Worm (Caenorhabditis elegans) whole organism, L4 larva: ENCODE measurements around the gene F41B4.3.

Experiments
- F10B5.3 ChIP-seq: sonication (generic microtip); optimal IDR thresholded peaks from 2 replicates; lab custom pipeline; 2016; ENCODE audit warnings: mild to moderate bottlenecking, missing genetic modification characterization, missing compliant biosample characterization
- F26F4.8 ChIP-seq: fragments of 200-800 bp; sonication (Bioruptor generic); conservative IDR thresholded peaks from 2 replicates; pipeline ENCODE4 v1.3.6; 2022; ENCODE audit warnings: missing genetic modification characterization, missing compliant biosample characterization
- F37D6.2 ChIP-seq: sonication (generic microtip); optimal IDR thresholded peaks from 2 replicates; lab custom pipeline; 2016; ENCODE audit warnings: mild to moderate bottlenecking, missing genetic modification characterization, missing compliant biosample characterization
- T20F7.1 ChIP-seq: fragments of 200-800 bp; sonication (Bioruptor generic); optimal IDR thresholded peaks from 2 replicates; lab custom pipeline; 2018; ENCODE audit warnings: mild to moderate bottlenecking, missing genetic modification characterization, missing compliant biosample characterization
- T26A8.4 ChIP-seq: fragments of 200-800 bp; sonication (Bioruptor generic); IDR thresholded peaks from 2 replicates; pipeline ENCODE4 v1.3.6; 2022; ENCODE audit warnings: missing genetic modification characterization, missing compliant biosample characterization
- Y105C5A.15 ChIP-seq: fragments of 200-800 bp; sonication (Bioruptor generic); IDR thresholded peaks from 2 replicates; pipeline ENCODE4 v1.3.6; 2022; ENCODE audit warnings: missing genetic modification characterization, missing compliant biosample characterization
- Y48G9A.11 ChIP-seq: fragments of 200-800 bp; sonication (Bioruptor generic); IDR thresholded peaks from 2 replicates; pipeline ENCODE4 v1.3.6; 2022; ENCODE audit warnings: missing genetic modification reagents, missing genetic modification characterization, missing compliant biosample characterization
- Y75B8A.6 ChIP-seq: fragments of 200-800 bp; sonication (Bioruptor generic); IDR thresholded peaks from 2 replicates; pipeline ENCODE4 v1.3.6; 2022; ENCODE audit warnings: missing genetic modification reagents, missing genetic modification characterization, missing compliant biosample characterization
- ZK337.2 ChIP-seq: fragments of 200-800 bp; sonication (Bioruptor generic); IDR thresholded peaks from 2 replicates; pipeline ENCODE4 v1.3.6; 2022; ENCODE audit warnings: missing genetic modification reagents, missing genetic modification characterization, missing compliant biosample characterization
- arid-1 ChIP-seq: fragments of 200-800 bp; sonication (Bioruptor generic); conservative IDR thresholded peaks from 2 replicates; pipeline ENCODE4 v1.3.6; 2022; ENCODE audit warnings: missing genetic modification reagents, missing genetic modification characterization, missing compliant biosample characterization
- attf-4 ChIP-seq: sonication (generic microtip); optimal IDR thresholded peaks from 3 replicates; lab custom pipeline; 2017; ENCODE audit warnings: missing biosample characterization, missing genetic modification characterization
- ceh-44 ChIP-seq: fragments of 200-800 bp; sonication (Bioruptor generic); IDR thresholded peaks from 2 replicates; pipeline ENCODE4 v1.3.6; 2022; ENCODE audit warnings: missing genetic modification reagents, missing genetic modification characterization, missing compliant biosample characterization
- ceh-62 ChIP-seq: sonication (generic microtip); optimal IDR thresholded peaks from 2 replicates; lab custom pipeline; 2017; ENCODE audit warnings: missing biosample characterization, missing genetic modification characterization
- ctbp-1 ChIP-seq: fragments of 200-800 bp; sonication (Bioruptor generic); IDR thresholded peaks from 2 replicates; pipeline ENCODE4 v1.3.6; 2022; ENCODE audit warnings: missing genetic modification reagents, missing genetic modification characterization, missing compliant biosample characterization
- daf-16 ChIP-seq, 3 experiments: sonication (generic microtip); optimal IDR thresholded peaks; 2 replicates each; lab custom pipeline; 2016 to 2017; ENCODE audit warnings: missing genetic modification characterization in 3 of 3, missing genetic modification reagents in 3 of 3, mild to moderate bottlenecking in 2 of 3, missing compliant biosample characterization in 2 of 3, missing biosample characterization in 1 of 3, moderate library complexity in 1 of 3
- daf-19 ChIP-seq: fragments of 200-800 bp; sonication (Bioruptor generic); conservative IDR thresholded peaks from 2 replicates; pipeline ENCODE4 v1.3.6; 2022; ENCODE audit warnings: missing genetic modification characterization, missing compliant biosample characterization
- daf-8 ChIP-seq: fragments of 200-800 bp; sonication (Bioruptor generic); IDR thresholded peaks from 2 replicates; pipeline ENCODE4 v1.3.6; 2022; ENCODE audit warnings: missing genetic modification characterization, missing compliant biosample characterization
- dmd-6 ChIP-seq: fragments of 200-800 bp; sonication (Bioruptor generic); IDR thresholded peaks from 2 replicates; pipeline ENCODE4 v1.3.6; 2022; ENCODE audit warnings: missing genetic modification reagents, missing genetic modification characterization, missing compliant biosample characterization
- dpl-1 ChIP-seq: fragments of 150-350 bp; optimal IDR thresholded peaks from 2 replicates; lab custom pipeline; 2014; ENCODE audit warnings: missing biosample characterization, missing genetic modification reagents, missing genetic modification characterization
- duxl-1 ChIP-seq: sonication (generic microtip); optimal IDR thresholded peaks from 2 replicates; lab custom pipeline; 2016; ENCODE audit warnings: mild to moderate bottlenecking, missing genetic modification characterization, moderate library complexity, missing compliant biosample characterization; ENCODE audit not compliant: poor library complexity
- fkh-10 ChIP-seq: fragments of 150-350 bp; optimal IDR thresholded peaks from 2 replicates; lab custom pipeline; 2014; ENCODE audit warnings: missing biosample characterization, missing genetic modification reagents, missing genetic modification characterization
- hif-1 ChIP-seq, 2 experiments: sonication (generic microtip); optimal IDR thresholded peaks; 2 replicates each; lab custom pipeline; 2016 to 2017; ENCODE audit warnings: missing compliant biosample characterization in 2 of 2, missing genetic modification characterization in 2 of 2, missing genetic modification reagents in 2 of 2, missing genotype in 2 of 2, mild to moderate bottlenecking in 1 of 2
- hlh-11 ChIP-seq: fragments of 200-800 bp; sonication (Bioruptor generic); optimal IDR thresholded peaks from 2 replicates; lab custom pipeline; 2018; ENCODE audit warnings: mild to moderate bottlenecking, missing genetic modification characterization, missing compliant biosample characterization
- hlh-30 ChIP-seq: sonication (generic microtip); optimal IDR thresholded peaks from 2 replicates; lab custom pipeline; 2017; ENCODE audit warnings: antibody characterized with exemption, mild to moderate bottlenecking, missing genetic modification characterization, missing compliant biosample characterization; ENCODE audit not compliant: insufficient read depth
- jun-1 ChIP-seq: fragments of 150-350 bp; optimal IDR thresholded peaks from 2 replicates; lab custom pipeline; 2014; ENCODE audit warnings: missing biosample characterization, missing genetic modification reagents, missing genetic modification characterization
- lin-29 ChIP-seq: fragments of 200-800 bp; sonication (Bioruptor generic); IDR thresholded peaks from 2 replicates; pipeline ENCODE4 v1.3.6; 2022; ENCODE audit warnings: missing genetic modification reagents, missing genetic modification characterization, missing compliant biosample characterization
- lin-39 ChIP-seq: fragments of 150-350 bp; optimal IDR thresholded peaks from 2 replicates; lab custom pipeline; 2014; ENCODE audit warnings: missing biosample characterization, missing genetic modification reagents, missing genetic modification characterization
- lsy-2 ChIP-seq, 2 experiments: fragments of 150-350 bp in 1 of 2; sonication (generic microtip) in 1 of 2; optimal IDR thresholded peaks; 2 replicates each; lab custom pipeline; 2014 to 2017; ENCODE audit warnings: missing biosample characterization in 2 of 2, missing genetic modification characterization in 2 of 2
- madf-5 ChIP-seq, 2 experiments: fragments of 200-800 bp; sonication (Bioruptor generic); IDR thresholded peaks; 2 replicates each; pipeline ENCODE4 v1.3.6; 2022; ENCODE audit warnings: missing compliant biosample characterization in 2 of 2, missing genetic modification characterization in 2 of 2
- madf-9 ChIP-seq: fragments of 200-800 bp; sonication (Bioruptor generic); conservative IDR thresholded peaks from 2 replicates; pipeline ENCODE4 v1.3.6; 2022; ENCODE audit warnings: missing genetic modification reagents, missing genetic modification characterization, missing compliant biosample characterization
- mep-1 ChIP-seq: fragments of 150-350 bp; sonication (generic microtip); optimal IDR thresholded peaks from 3 replicates; lab custom pipeline; 2014; ENCODE audit warnings: missing biosample characterization, missing genetic modification characterization
- mes-2 ChIP-seq: sonication (generic microtip); optimal IDR thresholded peaks from 2 replicates; lab custom pipeline; 2016; ENCODE audit warnings: missing genotype, mild to moderate bottlenecking, missing genetic modification characterization, missing compliant biosample characterization; ENCODE audit not compliant: poor library complexity, severe bottlenecking
- mxl-2 ChIP-seq: fragments of 200-800 bp; sonication (Bioruptor generic); conservative IDR thresholded peaks from 2 replicates; pipeline ENCODE4 v1.3.6; 2022; ENCODE audit warnings: missing genetic modification reagents, missing genetic modification characterization, missing compliant biosample characterization
- nhr-10 ChIP-seq: fragments of 150-350 bp; optimal IDR thresholded peaks from 2 replicates; lab custom pipeline; 2014; ENCODE audit warnings: missing biosample characterization, missing genetic modification characterization
- nhr-11 ChIP-seq: fragments of 150-350 bp; optimal IDR thresholded peaks from 2 replicates; lab custom pipeline; 2014; ENCODE audit warnings: missing biosample characterization, missing genetic modification characterization
- nhr-111 ChIP-seq: fragments of 200-800 bp; sonication (Bioruptor generic); optimal IDR thresholded peaks from 2 replicates; lab custom pipeline; 2018; ENCODE audit warnings: mild to moderate bottlenecking, missing genetic modification characterization, missing compliant biosample characterization
- nhr-237 ChIP-seq: sonication (generic microtip); optimal IDR thresholded peaks from 2 replicates; lab custom pipeline; 2017; ENCODE audit warnings: missing biosample characterization, missing genetic modification characterization
- nhr-41 ChIP-seq: fragments of 200-800 bp; sonication (Bioruptor generic); IDR thresholded peaks from 2 replicates; pipeline ENCODE4 v1.3.6; 2022; ENCODE audit warnings: missing genetic modification reagents, missing genetic modification characterization, missing compliant biosample characterization
- nhr-48 ChIP-seq: sonication (generic microtip); optimal IDR thresholded peaks from 2 replicates; lab custom pipeline; 2016; ENCODE audit warnings: mild to moderate bottlenecking, missing genetic modification characterization, missing compliant biosample characterization
- nhr-76 ChIP-seq: fragments of 150-350 bp; optimal IDR thresholded peaks from 2 replicates; lab custom pipeline; 2014; ENCODE audit warnings: missing biosample characterization, missing genetic modification characterization
- pha-4 ChIP-seq, 2 experiments: fragments of 150-350 bp in 1 of 2; fragments of 200-800 bp in 1 of 2; sonication (Bioruptor generic) in 1 of 2; IDR thresholded peaks in 1 of 2; optimal IDR thresholded peaks in 1 of 2; 2 replicates each; pipeline versions ENCODE4 v1.3.6 to Lab custom; 2014 to 2022; ENCODE audit warnings: missing genetic modification characterization in 2 of 2, missing genetic modification reagents in 2 of 2, missing biosample characterization in 1 of 2, missing compliant biosample characterization in 1 of 2
- pqm-1 ChIP-seq: sonication (generic microtip); optimal IDR thresholded peaks from 2 replicates; lab custom pipeline; 2017; ENCODE audit warnings: missing biosample characterization, missing genetic modification characterization
- sdz-12 ChIP-seq: fragments of 200-800 bp; sonication (Bioruptor generic); optimal IDR thresholded peaks from 2 replicates; lab custom pipeline; 2018; ENCODE audit warnings: mild to moderate bottlenecking, missing genetic modification characterization, missing compliant biosample characterization
- unc-130 ChIP-seq: sonication (generic microtip); optimal IDR thresholded peaks from 2 replicates; lab custom pipeline; 2016; ENCODE audit warnings: missing genetic modification reagents, missing genetic modification characterization, missing compliant biosample characterization
- zfp-2 ChIP-seq: sonication (generic microtip); optimal IDR thresholded peaks from 2 replicates; lab custom pipeline; 2016; ENCODE audit warnings: mild to moderate bottlenecking, missing genetic modification characterization, missing compliant biosample characterization
- zfp-3 ChIP-seq: fragments of 200-800 bp; sonication (Bioruptor generic); conservative IDR thresholded peaks from 2 replicates; pipeline ENCODE4 v1.3.6; 2022; ENCODE audit warnings: missing genetic modification reagents, missing genetic modification characterization, missing compliant biosample characterization

Gene F41B4.3

ce11 chrX:6840670-6841308, 4.9 kb upstream of the F41B4.3 start, which contains the start of the genes glr-6 and asg-2 (continued):
- no peak for TF ChIP-seq nhr-111
- peak; percentile 88 for TF ChIP-seq mes-2 (tag; lab: Kevin White, UChicago)
- TF ChIP-seq Y75B8A.6 (GFP tag; lab: Robert Waterston, UW): no peak
- TF ChIP-seq Y105C5A.15: no peak
- peak; percentile 86 for TF ChIP-seq nhr-11 (tag; lab: Kevin White, UChicago)
- peak; percentile 75 for TF ChIP-seq hlh-11
- peak; percentile 0 for TF ChIP-seq F37D6.2 (tag; lab: Kevin White, UChicago)
- TF ChIP-seq mep-1: peak; percentile 89
- TF ChIP-seq nhr-10 (tag; lab: Kevin White, UChicago): no peak
- TF ChIP-seq daf-19: no peak
- no peak for TF ChIP-seq F26F4.8 (GFP tag; lab: Robert Waterston, UW)
- TF ChIP-seq mxl-2 (GFP tag; lab: Robert Waterston, UW): no peak
- no peak for TF ChIP-seq nhr-41 (GFP tag; lab: Robert Waterston, UW)
- peak; percentile 70 for TF ChIP-seq pqm-1 (tag; lab: Kevin White, UChicago)
- peak; percentile 22 for TF ChIP-seq duxl-1 (tag; lab: Kevin White, UChicago)
- no peak for TF ChIP-seq zfp-3
- 0 out of 2 replicates have a peak, but pooled peaks have one; percentile 39 for TF ChIP-seq ctbp-1 (GFP tag; lab: Robert Waterston, UW)
- TF ChIP-seq hif-1 (tag; optimal IDR thresholded peaks at IDR 0.05; lab: Kevin White, UChicago): no peak
- TF ChIP-seq hlh-30: peak; percentile 66
- TF ChIP-seq madf-9 (GFP tag; lab: Robert Waterston, UW): no peak
- peak; percentile 56 for TF ChIP-seq dmd-6 (GFP tag; lab: Robert Waterston, UW)
- no peak for TF ChIP-seq ceh-62 (tag; lab: Kevin White, UChicago)
- no peak for TF ChIP-seq nhr-76 (tag; lab: Kevin White, UChicago)
- TF ChIP-seq daf-8: no peak
- peak; percentile 39 for TF ChIP-seq zfp-2 (tag; lab: Kevin White, UChicago)
- TF ChIP-seq attf-4 (tag; lab: Kevin White, UChicago): no peak
- TF ChIP-seq lin-39 (tag; lab: Kevin White, UChicago): no peak
- TF ChIP-seq dpl-1 (GFP tag; lab: Kevin White, UChicago): peak; percentile 73
- TF ChIP-seq unc-130 (GFP tag; lab: Kevin White, UChicago): no peak
- peak; percentile 68 for TF ChIP-seq T20F7.1 (GFP tag; lab: Kevin White, UChicago)
- TF ChIP-seq pha-4 (GFP tag; IDR thresholded peaks at IDR 0.05; lab: Robert Waterston, UW): 0 out of 2 replicates have a peak, but pooled peaks have one; percentile 48
- TF ChIP-seq pha-4 (tag; optimal IDR thresholded peaks at IDR 0.05; lab: Kevin White, UChicago): peak; percentile 95
- TF ChIP-seq F10B5.3 (tag; lab: Kevin White, UChicago): no peak
- TF ChIP-seq madf-5 (GFP tag; IDR thresholded peaks at IDR 0.05; lab: Robert Waterston, UW): no peak
- no peak for TF ChIP-seq ceh-44
- 0 out of 2 replicates have a peak, but pooled peaks have one; percentile 37 for TF ChIP-seq arid-1 (GFP tag; lab: Robert Waterston, UW)
- no peak for TF ChIP-seq Y48G9A.11
- peak; percentile 79 for TF ChIP-seq fkh-10 (GFP tag; lab: Kevin White, UChicago)
- TF ChIP-seq T26A8.4 (GFP tag; lab: Robert Waterston, UW): peak; percentile 57
- TF ChIP-seq daf-16 (GFP tag; optimal IDR thresholded peaks at IDR 0.05; lab: Kevin White, UChicago): peak in 1 of 2 experiments; percentile 38
- peak; percentile 80 for TF ChIP-seq daf-16 (tag; optimal IDR thresholded peaks at IDR 0.05; lab: Kevin White, UChicago)
- peak; percentile 22 for TF ChIP-seq nhr-48 (tag; lab: Kevin White, UChicago)
- TF ChIP-seq nhr-237 (tag; lab: Kevin White, UChicago): no peak
- TF ChIP-seq jun-1: no peak
- TF ChIP-seq lin-29: no peak
- TF ChIP-seq lsy-2 (tag; optimal IDR thresholded peaks at IDR 0.05; lab: Kevin White, UChicago): peak in 1 of 2 experiments; percentile 90
- TF ChIP-seq sdz-12: no peak
- TF ChIP-seq ZK337.2 (GFP tag; lab: Robert Waterston, UW): no peak
